Worm (Caenorhabditis elegans) whole organism, L4 larva: Measurements from ENCODE around the gene pak-2.
A peak's percentile ranks its signal among the peaks of the same experiment; 100 is the strongest.

Experiments
- F37D6.2 ChIP-seq: sonication (generic microtip); optimal IDR thresholded peaks from 2 replicates; lab custom pipeline; 2016; ENCODE audit warnings: mild to moderate bottlenecking, missing genetic modification characterization, missing compliant biosample characterization
- T20F7.1 ChIP-seq: fragments of 200-800 bp; sonication (Bioruptor generic); optimal IDR thresholded peaks from 2 replicates; lab custom pipeline; 2018; ENCODE audit warnings: mild to moderate bottlenecking, missing genetic modification characterization, missing compliant biosample characterization
- T26A8.4 ChIP-seq: fragments of 200-800 bp; sonication (Bioruptor generic); IDR thresholded peaks from 2 replicates; pipeline ENCODE4 v1.3.6; 2022; ENCODE audit warnings: missing genetic modification characterization, missing compliant biosample characterization
- Y105C5A.15 ChIP-seq: fragments of 200-800 bp; sonication (Bioruptor generic); IDR thresholded peaks from 2 replicates; pipeline ENCODE4 v1.3.6; 2022; ENCODE audit warnings: missing genetic modification characterization, missing compliant biosample characterization
- aly-2 ChIP-seq: sonication (generic microtip); optimal IDR thresholded peaks from 2 replicates; lab custom pipeline; 2018; ENCODE audit warnings: missing biosample characterization, missing genetic modification characterization
- ces-1 ChIP-seq: fragments of 150-350 bp; sonication (generic microtip); optimal IDR thresholded peaks from 4 replicates; lab custom pipeline; 2014; ENCODE audit warnings: missing biosample characterization, missing genetic modification reagents, missing genetic modification characterization
- cey-2 ChIP-seq: sonication (generic microtip); optimal IDR thresholded peaks from 3 replicates; lab custom pipeline; 2017; ENCODE audit warnings: missing genetic modification characterization, mild to moderate bottlenecking, missing compliant biosample characterization, antibody characterized with exemption, borderline replicate concordance; ENCODE audit not compliant: insufficient read depth
- daf-16 ChIP-seq, 3 experiments: sonication (generic microtip); optimal IDR thresholded peaks; 2 replicates each; lab custom pipeline; 2016 to 2017; ENCODE audit warnings: missing genetic modification characterization in 3 of 3, missing genetic modification reagents in 3 of 3, mild to moderate bottlenecking in 2 of 3, missing compliant biosample characterization in 2 of 3, missing biosample characterization in 1 of 3, moderate library complexity in 1 of 3
- daf-8 ChIP-seq: fragments of 200-800 bp; sonication (Bioruptor generic); IDR thresholded peaks from 2 replicates; pipeline ENCODE4 v1.3.6; 2022; ENCODE audit warnings: missing genetic modification characterization, missing compliant biosample characterization
- dpl-1 ChIP-seq: fragments of 150-350 bp; optimal IDR thresholded peaks from 2 replicates; lab custom pipeline; 2014; ENCODE audit warnings: missing biosample characterization, missing genetic modification reagents, missing genetic modification characterization
- duxl-1 ChIP-seq: sonication (generic microtip); optimal IDR thresholded peaks from 2 replicates; lab custom pipeline; 2016; ENCODE audit warnings: mild to moderate bottlenecking, missing genetic modification characterization, moderate library complexity, missing compliant biosample characterization; ENCODE audit not compliant: poor library complexity
- gei-8 ChIP-seq: fragments of 200-800 bp; sonication (Bioruptor generic); optimal IDR thresholded peaks from 2 replicates; lab custom pipeline; 2018; ENCODE audit warnings: mild to moderate bottlenecking, missing genetic modification characterization, missing compliant biosample characterization
- hlh-11 ChIP-seq: fragments of 200-800 bp; sonication (Bioruptor generic); optimal IDR thresholded peaks from 2 replicates; lab custom pipeline; 2018; ENCODE audit warnings: mild to moderate bottlenecking, missing genetic modification characterization, missing compliant biosample characterization
- lim-7 ChIP-seq: fragments of 200-800 bp; sonication (Bioruptor generic); IDR thresholded peaks from 2 replicates; pipeline ENCODE4 v1.3.6; 2022; ENCODE audit warnings: missing genetic modification characterization, missing compliant biosample characterization
- lin-13 ChIP-seq: fragments of 150-350 bp; optimal IDR thresholded peaks from 2 replicates; lab custom pipeline; 2014; ENCODE audit warnings: missing biosample characterization, missing genetic modification reagents, missing genetic modification characterization
- lin-15B ChIP-seq: fragments of 150-350 bp; sonication (generic microtip); optimal IDR thresholded peaks from 3 replicates; lab custom pipeline; 2014; ENCODE audit warnings: missing biosample characterization, missing genetic modification characterization
- lir-3 ChIP-seq: sonication (generic microtip); optimal IDR thresholded peaks from 2 replicates; lab custom pipeline; 2016; ENCODE audit warnings: mild to moderate bottlenecking, missing genetic modification characterization, missing compliant biosample characterization
- lsy-2 ChIP-seq, 2 experiments: fragments of 150-350 bp in 1 of 2; sonication (generic microtip) in 1 of 2; optimal IDR thresholded peaks; 2 replicates each; lab custom pipeline; 2014 to 2017; ENCODE audit warnings: missing biosample characterization in 2 of 2, missing genetic modification characterization in 2 of 2
- mdl-1 ChIP-seq, 2 experiments: fragments of 150-350 bp in 1 of 2; sonication (generic microtip) in 1 of 2; optimal IDR thresholded peaks; 2 replicates each; lab custom pipeline; 2014 to 2017; ENCODE audit warnings: missing biosample characterization in 2 of 2, missing genetic modification characterization in 2 of 2
- mxl-2 ChIP-seq: fragments of 200-800 bp; sonication (Bioruptor generic); conservative IDR thresholded peaks from 2 replicates; pipeline ENCODE4 v1.3.6; 2022; ENCODE audit warnings: missing genetic modification reagents, missing genetic modification characterization, missing compliant biosample characterization
- mxl-3 ChIP-seq: fragments of 200-800 bp; sonication (Bioruptor generic); optimal IDR thresholded peaks from 2 replicates; lab custom pipeline; 2018; ENCODE audit warnings: mild to moderate bottlenecking, missing genetic modification characterization, missing compliant biosample characterization
- nhr-102 ChIP-seq: sonication (generic microtip); optimal IDR thresholded peaks from 2 replicates; lab custom pipeline; 2016; ENCODE audit warnings: mild to moderate bottlenecking, missing genetic modification characterization, moderate library complexity, missing compliant biosample characterization
- nhr-111 ChIP-seq: fragments of 200-800 bp; sonication (Bioruptor generic); optimal IDR thresholded peaks from 2 replicates; lab custom pipeline; 2018; ENCODE audit warnings: mild to moderate bottlenecking, missing genetic modification characterization, missing compliant biosample characterization
- nhr-25 ChIP-seq: sonication (generic microtip); optimal IDR thresholded peaks from 2 replicates; lab custom pipeline; 2017; ENCODE audit warnings: missing genetic modification characterization, mild to moderate bottlenecking, missing compliant biosample characterization, antibody characterized with exemption, moderate library complexity, borderline replicate concordance; ENCODE audit not compliant: insufficient read depth
- nhr-41 ChIP-seq: fragments of 200-800 bp; sonication (Bioruptor generic); IDR thresholded peaks from 2 replicates; pipeline ENCODE4 v1.3.6; 2022; ENCODE audit warnings: missing genetic modification reagents, missing genetic modification characterization, missing compliant biosample characterization
- nhr-48 ChIP-seq: sonication (generic microtip); optimal IDR thresholded peaks from 2 replicates; lab custom pipeline; 2016; ENCODE audit warnings: mild to moderate bottlenecking, missing genetic modification characterization, missing compliant biosample characterization
- nhr-76 ChIP-seq: fragments of 150-350 bp; optimal IDR thresholded peaks from 2 replicates; lab custom pipeline; 2014; ENCODE audit warnings: missing biosample characterization, missing genetic modification characterization
- pha-4 ChIP-seq, 2 experiments: fragments of 150-350 bp in 1 of 2; fragments of 200-800 bp in 1 of 2; sonication (Bioruptor generic) in 1 of 2; IDR thresholded peaks in 1 of 2; optimal IDR thresholded peaks in 1 of 2; 2 replicates each; pipeline versions ENCODE4 v1.3.6 to Lab custom; 2014 to 2022; ENCODE audit warnings: missing genetic modification characterization in 2 of 2, missing genetic modification reagents in 2 of 2, missing biosample characterization in 1 of 2, missing compliant biosample characterization in 1 of 2
- pqm-1 ChIP-seq: sonication (generic microtip); optimal IDR thresholded peaks from 2 replicates; lab custom pipeline; 2017; ENCODE audit warnings: missing biosample characterization, missing genetic modification characterization
- sdz-12 ChIP-seq: fragments of 200-800 bp; sonication (Bioruptor generic); optimal IDR thresholded peaks from 2 replicates; lab custom pipeline; 2018; ENCODE audit warnings: mild to moderate bottlenecking, missing genetic modification characterization, missing compliant biosample characterization
- set-16 ChIP-seq: fragments of 200-800 bp; sonication (Bioruptor generic); IDR thresholded peaks from 2 replicates; pipeline ENCODE4 v1.3.6; 2022; ENCODE audit warnings: missing genetic modification reagents, missing genetic modification characterization, missing compliant biosample characterization
- snpc-1.2 ChIP-seq: fragments of 200-800 bp; sonication (Bioruptor generic); IDR thresholded peaks from 2 replicates; pipeline ENCODE4 v1.3.6; 2022; ENCODE audit warnings: missing genetic modification reagents, missing genetic modification characterization, missing compliant biosample characterization
- spr-1 ChIP-seq: sonication (generic microtip); optimal IDR thresholded peaks from 2 replicates; lab custom pipeline; 2016; ENCODE audit warnings: mild to moderate bottlenecking, missing genetic modification characterization, missing compliant biosample characterization
- tag-97 ChIP-seq: fragments of 200-800 bp; sonication (Bioruptor generic); IDR thresholded peaks from 2 replicates; pipeline ENCODE4 v1.3.6; 2022; ENCODE audit warnings: missing genetic modification characterization, missing compliant biosample characterization
- unc-39 ChIP-seq: sonication (generic microtip); optimal IDR thresholded peaks from 2 replicates; lab custom pipeline; 2017; ENCODE audit warnings: missing biosample characterization, missing genetic modification characterization
- unc-62 ChIP-seq, 3 experiments: fragments of 150-350 bp in 1 of 3; sonication (generic microtip); optimal IDR thresholded peaks in 2 of 3; peaks in 1 of 3; 1 replicate in 1 of 3; 2 replicates in 2 of 3; lab custom pipeline; 2014 to 2017; ENCODE audit warnings: missing biosample characterization in 3 of 3, missing genetic modification characterization in 3 of 3, missing genetic modification reagents in 3 of 3, missing genotype in 1 of 3
- zag-1 ChIP-seq: fragments of 150-350 bp; optimal IDR thresholded peaks from 2 replicates; lab custom pipeline; 2014; ENCODE audit warnings: missing biosample characterization, missing genetic modification characterization
- zip-11 ChIP-seq: fragments of 200-800 bp; sonication (Bioruptor generic); IDR thresholded peaks from 2 replicates; pipeline ENCODE4 v1.3.6; 2022; ENCODE audit warnings: missing genetic modification characterization, missing compliant biosample characterization
- zip-2 ChIP-seq: fragments of 150-350 bp; optimal IDR thresholded peaks from 2 replicates; lab custom pipeline; 2014; ENCODE audit warnings: missing biosample characterization, missing genetic modification characterization
- ztf-11 ChIP-seq: fragments of 150-350 bp; optimal IDR thresholded peaks from 2 replicates; lab custom pipeline; 2014; ENCODE audit warnings: missing biosample characterization, missing genetic modification characterization
- ztf-7 ChIP-seq: fragments of 150-350 bp; optimal IDR thresholded peaks from 2 replicates; lab custom pipeline; 2014; ENCODE audit warnings: missing biosample characterization, missing genetic modification characterization

pak-2 gene

ce11 chrV:11043767-11044166 is 4.5 kb upstream of the pak-2 start, which contains the start of gene C45B11.6:
TSS of gene C45B11.6 (plus strand) at chrV:11044067.
- TF ChIP-seq cey-2 (no peak), lin-13 (GFP tag; lab: Kevin White, UChicago) (no peak), set-16 (GFP tag; lab: Robert Waterston, UW) (no peak), ces-1 (GFP tag; lab: Kevin White, UChicago) (no peak), spr-1 (tag; lab: Kevin White, UChicago) (no peak), mxl-2 (no peak), zag-1 (no peak), snpc-1.2 (GFP tag; lab: Robert Waterston, UW) (no peak), unc-62 (GFP tag; optimal IDR thresholded peaks at IDR 0.05 in 1 of 2; lab: Kevin White, UChicago) (no peak), unc-62 (tag; optimal IDR thresholded peaks at IDR 0.05; lab: Kevin White, UChicago) (no peak), ztf-11 (tag; lab: Kevin White, UChicago) (no peak), T20F7.1 (GFP tag; lab: Kevin White, UChicago) (no peak), lin-15B (tag; lab: Kevin White, UChicago) (no peak), daf-16 (GFP tag; optimal IDR thresholded peaks at IDR 0.05; lab: Kevin White, UChicago) (no peak), daf-16 (tag; optimal IDR thresholded peaks at IDR 0.05; lab: Kevin White, UChicago) (no peak), mxl-3 (GFP tag; lab: Kevin White, UChicago) (no peak), Y105C5A.15 (GFP tag; lab: Robert Waterston, UW) (no peak), nhr-76 (tag; lab: Kevin White, UChicago) (no peak), T26A8.4 (GFP tag; lab: Robert Waterston, UW) (no peak), pha-4 (GFP tag; IDR thresholded peaks at IDR 0.05; lab: Robert Waterston, UW) (no peak), pha-4 (tag; optimal IDR thresholded peaks at IDR 0.05; lab: Kevin White, UChicago) (no peak), gei-8 (GFP tag; lab: Kevin White, UChicago) (no peak)

DNA sequence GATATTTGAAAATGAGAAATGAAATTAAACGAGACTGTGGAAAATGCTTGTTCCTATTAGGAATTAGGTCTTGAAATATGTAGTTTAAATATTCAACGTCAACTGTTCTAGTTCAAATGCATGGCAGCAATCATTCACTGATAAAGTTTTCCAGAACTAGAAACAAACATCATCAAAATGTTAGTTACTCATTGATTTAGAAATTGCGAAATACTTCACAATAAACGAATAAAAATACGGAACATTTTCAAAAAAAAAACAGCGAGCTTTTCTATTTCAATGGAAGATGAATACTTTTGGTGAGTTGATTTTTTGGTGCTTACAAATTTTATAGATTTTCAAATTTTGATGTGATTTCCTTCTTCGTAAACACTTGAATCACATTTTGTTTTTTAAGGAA is 3.3 kb upstream of the pak-2 start, which contains the start of gene C45B11.2:
Gene C45B11.2, plus strand, starts transcription at position 173 of the 400 bp plus-strand sequence.
- TF ChIP-seq daf-16 (GFP tag; optimal IDR thresholded peaks at IDR 0.05; lab: Kevin White, UChicago) (no peak), daf-16 (tag; optimal IDR thresholded peaks at IDR 0.05; lab: Kevin White, UChicago) (peak; percentile 1), aly-2 (tag; lab: Kevin White, UChicago) (no peak), nhr-41 (GFP tag; lab: Robert Waterston, UW) (no peak), unc-39 (tag; lab: Kevin White, UChicago) (no peak), zip-2 (tag; lab: Kevin White, UChicago) (peak; percentile 86)
- TF ChIP-seq, all 104 proteins: peak for 2

DNA sequence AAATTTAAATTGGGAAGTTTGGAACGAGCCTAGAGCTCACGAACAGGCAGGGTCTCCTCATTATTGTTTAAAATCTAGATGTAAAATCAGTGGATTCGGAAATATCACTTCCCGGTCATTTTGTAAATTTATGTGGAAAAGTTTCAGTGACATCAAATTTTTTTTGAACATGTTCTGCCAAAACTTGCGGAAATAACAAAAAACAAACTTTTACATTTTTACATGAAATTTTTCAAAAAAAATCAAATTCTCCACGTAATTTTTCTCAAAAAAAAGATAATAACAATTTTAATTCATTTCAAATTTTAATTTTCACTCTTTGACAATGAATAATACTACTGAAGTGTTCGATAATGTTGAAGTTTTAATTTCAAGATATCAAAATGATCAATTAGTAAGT is 2.3 kb upstream of the pak-2 start, which contains the start of gene C45B11.5:
Gene C45B11.5, plus strand, starts transcription at position 301 of the 400 bp plus-strand sequence.
- TF ChIP-seq tag-97 = no peak
- TF ChIP-seq set-16 (GFP tag; lab: Robert Waterston, UW) = no peak
- TF ChIP-seq aly-2 (tag; lab: Kevin White, UChicago) = no peak
- TF ChIP-seq T26A8.4 (GFP tag; lab: Robert Waterston, UW) = no peak
- no peak for TF ChIP-seq nhr-48 (tag; lab: Kevin White, UChicago)
- TF ChIP-seq nhr-111 (GFP tag; lab: Kevin White, UChicago) = no peak
- no peak for TF ChIP-seq zip-11 (GFP tag; lab: Robert Waterston, UW)
- TF ChIP-seq unc-62 (GFP tag; optimal IDR thresholded peaks at IDR 0.05 in 1 of 2; lab: Kevin White, UChicago) = no peak
- TF ChIP-seq unc-62 (tag; optimal IDR thresholded peaks at IDR 0.05; lab: Kevin White, UChicago) = no peak
- TF ChIP-seq F37D6.2 (tag; lab: Kevin White, UChicago) = no peak
- TF ChIP-seq lin-15B (tag; lab: Kevin White, UChicago) = no peak
- TF ChIP-seq nhr-25 (tag; lab: Kevin White, UChicago) = no peak

DNA sequence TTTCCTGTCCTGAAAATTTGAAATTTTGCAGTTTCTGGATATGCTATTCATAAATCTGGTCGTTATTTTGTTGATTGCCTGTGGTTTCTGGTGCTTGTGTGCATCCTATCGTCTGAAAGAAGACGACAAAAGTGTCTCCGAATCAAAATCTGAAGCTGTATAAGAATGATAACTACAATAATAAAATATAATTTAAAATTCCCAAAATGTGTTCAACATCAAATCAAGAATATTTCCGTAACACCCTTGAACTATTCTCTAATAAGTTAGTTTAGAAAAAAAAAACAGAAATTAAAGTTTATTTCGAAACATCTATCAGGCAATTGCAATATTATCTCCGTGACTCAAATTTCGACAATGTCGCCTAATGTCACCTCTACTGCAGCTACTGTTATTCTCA is 1.2 kb upstream of the pak-2 start, which contains the start of gene C45B11.8:
Gene C45B11.8, plus strand, starts transcription at position 301 of the 400 bp plus-strand sequence.
- TF ChIP-seq lim-7 (GFP tag; lab: Robert Waterston, UW) = no peak
- TF ChIP-seq zag-1 = no peak
- no peak for TF ChIP-seq hlh-11 (tag; lab: Kevin White, UChicago)
- TF ChIP-seq mdl-1 (tag; optimal IDR thresholded peaks at IDR 0.05; lab: Kevin White, UChicago) = no peak
- TF ChIP-seq ztf-7 (tag; lab: Kevin White, UChicago) = no peak
- TF ChIP-seq nhr-41 (GFP tag; lab: Robert Waterston, UW) = no peak
- no peak for TF ChIP-seq sdz-12
- no peak for TF ChIP-seq snpc-1.2 (GFP tag; lab: Robert Waterston, UW)
- no peak for TF ChIP-seq dpl-1 (GFP tag; lab: Kevin White, UChicago)
- no peak for TF ChIP-seq pqm-1 (tag; lab: Kevin White, UChicago)
- TF ChIP-seq lir-3 = no peak
- TF ChIP-seq daf-8 (GFP tag; lab: Robert Waterston, UW) = no peak
- TF ChIP-seq lsy-2 (tag; optimal IDR thresholded peaks at IDR 0.05; lab: Kevin White, UChicago) = no peak
- no peak for TF ChIP-seq Y105C5A.15 (GFP tag; lab: Robert Waterston, UW)
- no peak for TF ChIP-seq lin-15B (tag; lab: Kevin White, UChicago)
- no peak for TF ChIP-seq nhr-111 (GFP tag; lab: Kevin White, UChicago)
- TF ChIP-seq ztf-11 (tag; lab: Kevin White, UChicago) = no peak
- no peak for TF ChIP-seq zip-11 (GFP tag; lab: Robert Waterston, UW)
- TF ChIP-seq nhr-102 = no peak
- no peak for TF ChIP-seq duxl-1 (tag; lab: Kevin White, UChicago)
- TF ChIP-seq, all 104 proteins: peak for 0
